Fruit fly (Drosophila melanogaster) Kc167 (cell line): Measurements from ENCODE around the gene CG18749.

Source experiments
- Myc ChIP-seq: fragments of >200 bp; optimal IDR thresholded peaks from 2 replicates; lab custom pipeline; 2017; ENCODE audit warnings: missing external identifiers
- insv ChIP-seq: fragments of >200 bp; optimal IDR thresholded peaks from 3 replicates; lab custom pipeline; 2018; ENCODE audit warnings: missing external identifiers
- psq ChIP-seq: fragments of >200 bp; optimal IDR thresholded peaks from 2 replicates; lab custom pipeline; 2017; ENCODE audit warnings: missing external identifiers

dm6 chr3R:8206019-8206418, 37.8 kb upstream of the CG18749 start:
- no peak for TF ChIP-seq psq
- TF ChIP-seq insv (lab: Kevin White, UChicago), result no peak
- no peak for TF ChIP-seq Myc (lab: Kevin White, UChicago)
